Worm (Caenorhabditis elegans): Measurements from ENCODE around the gene srx-73.

ce11 chrV:4655175-4655574 lies 10.4 kb downstream of the srx-73 start, which contains the start of gene F41F3.9:
- TF ChIP-seq ztf-29 (GFP tag; IDR thresholded peaks at IDR 0.05) = no peak
- no peak for TF ChIP-seq tab-1 (GFP tag; IDR thresholded peaks at IDR 0.05)
- no peak for TF ChIP-seq ref-1 (GFP tag; conservative IDR thresholded peaks at IDR 0.05)
- no peak for TF ChIP-seq T22C8.4 (GFP tag; IDR thresholded peaks at IDR 0.05)
- TF ChIP-seq ztf-23 (GFP tag; IDR thresholded peaks at IDR 0.05) = no peak
